Fruit fly (Drosophila melanogaster) whole organism: ENCODE data around the gene Snx1.

Experiments used
- CG8478 ChIP-seq: fragments of >200 bp; optimal IDR thresholded peaks from 2 replicates; lab custom pipeline; 2018; ENCODE audit warnings: inconsistent platforms
- psq ChIP-seq: fragments of >200 bp; optimal IDR thresholded peaks from 2 replicates; lab custom pipeline; 2017
- usp ChIP-seq: fragments of >200 bp; optimal IDR thresholded peaks from 2 replicates; lab custom pipeline; 2017; ENCODE audit warnings: missing biosample characterization, missing genetic modification characterization, mixed read lengths

dm6 chr2L:3482712-3483111 is 33.2 kb downstream of the Snx1 start:
- TF ChIP-seq psq (lab: Kevin White, UChicago) (no peak), CG8478 (lab: Kevin White, UChicago) (no peak), usp (GFP tag; lab: Kevin White, UChicago) (no peak)
